Fruit fly (Drosophila melanogaster) whole organism, embryonic: ENCODE measurements around the gene RhoGAP93B.
A peak's percentile ranks its signal among the peaks of the same experiment; 100 is the strongest.

ENCODE experiments used
- CG10147 ChIP-seq: fragments of 200-800 bp; sonication (Bioruptor generic); optimal IDR thresholded peaks from 2 replicates; lab custom pipeline; 2019; ENCODE audit warnings: missing biosample characterization, mild to moderate bottlenecking, missing genetic modification characterization, moderate library complexity
- CG10959 ChIP-seq: fragments of 200-800 bp; sonication (Bioruptor generic); IDR thresholded peaks from 2 replicates; pipeline ENCODE4 v1.3.6; 2022; ENCODE audit warnings: missing biosample characterization, missing genetic modification characterization
- CG11093 ChIP-seq: fragments of 200-800 bp; sonication (Bioruptor generic); IDR thresholded peaks from 3 replicates; pipeline ENCODE4 v1.3.6; 2022; ENCODE audit warnings: missing biosample characterization, missing genetic modification characterization
- CG11398 ChIP-seq: fragments of 200-800 bp; sonication (Bioruptor generic); optimal IDR thresholded peaks from 2 replicates; lab custom pipeline; 2016; ENCODE audit warnings: missing biosample characterization, missing genetic modification characterization
- CG11456 ChIP-seq: fragments of 200-800 bp; sonication (Bioruptor generic); IDR thresholded peaks from 3 replicates; pipeline ENCODE4 v1.3.6; 2022; ENCODE audit warnings: missing biosample characterization, missing genetic modification characterization
- CG14441 ChIP-seq: fragments of 200-800 bp; sonication (Bioruptor generic); IDR thresholded peaks from 2 replicates; pipeline ENCODE4 v1.3.6; 2022; ENCODE audit warnings: missing biosample characterization, missing genetic modification characterization
- CG17328 ChIP-seq: fragments of 200-800 bp; sonication (Bioruptor generic); IDR thresholded peaks from 2 replicates; pipeline ENCODE4 v1.3.6; 2022; ENCODE audit warnings: missing biosample characterization, missing genetic modification characterization
- CG17568 ChIP-seq: fragments of 200-800 bp; sonication (Bioruptor generic); optimal IDR thresholded peaks from 2 replicates; lab custom pipeline; 2018; ENCODE audit warnings: missing biosample characterization, mild to moderate bottlenecking, missing genetic modification characterization, moderate library complexity
- CG2129 ChIP-seq: fragments of 200-800 bp; sonication (Bioruptor generic); IDR thresholded peaks from 2 replicates; pipeline ENCODE4 v1.3.6; 2022; ENCODE audit warnings: missing biosample characterization, missing genetic modification characterization; ENCODE audit not compliant: partially characterized antibody
- CG2199 ChIP-seq: fragments of 200-800 bp; sonication (Bioruptor generic); IDR thresholded peaks from 3 replicates; pipeline ENCODE4 v1.3.6; 2022; ENCODE audit warnings: missing biosample characterization, missing genetic modification characterization
- CG31441 ChIP-seq: fragments of 200-800 bp; sonication (Bioruptor generic); IDR thresholded peaks from 2 replicates; pipeline ENCODE4 v1.3.6; 2022; ENCODE audit warnings: missing biosample characterization, missing genetic modification characterization
- CG32767 ChIP-seq: fragments of 200-800 bp; sonication (Bioruptor generic); IDR thresholded peaks from 2 replicates; pipeline ENCODE4 v1.3.6; 2022; ENCODE audit warnings: missing biosample characterization, missing genetic modification characterization
- CG4854 ChIP-seq: fragments of 200-800 bp; sonication (Bioruptor generic); optimal IDR thresholded peaks from 2 replicates; lab custom pipeline; 2016; ENCODE audit warnings: missing biosample characterization, missing genetic modification characterization, inconsistent platforms
- CG5953 ChIP-seq: fragments of 200-800 bp; sonication (Bioruptor generic); IDR thresholded peaks from 2 replicates; pipeline ENCODE4 v1.3.6; 2022; ENCODE audit warnings: missing biosample characterization, missing genetic modification characterization
- CG6689 ChIP-seq: fragments of 200-800 bp; sonication (Bioruptor generic); IDR thresholded peaks from 2 replicates; pipeline ENCODE4 v1.3.6; 2022; ENCODE audit warnings: missing biosample characterization, missing genetic modification characterization
- CG8281 ChIP-seq: fragments of 200-800 bp; sonication (Bioruptor generic); optimal IDR thresholded peaks from 2 replicates; lab custom pipeline; 2018; ENCODE audit warnings: missing biosample characterization, mild to moderate bottlenecking, missing genetic modification characterization, moderate library complexity
- CG8359 ChIP-seq: fragments of 200-800 bp; sonication (Bioruptor generic); optimal IDR thresholded peaks from 2 replicates; lab custom pipeline; 2017; ENCODE audit warnings: missing biosample characterization, mild to moderate bottlenecking, missing genetic modification characterization, borderline replicate concordance
- CG9215 ChIP-seq: fragments of 200-800 bp; sonication (Bioruptor generic); IDR thresholded peaks from 2 replicates; pipeline ENCODE4 v1.3.6; 2022; ENCODE audit warnings: missing biosample characterization, missing genetic modification characterization
- CG9797 ChIP-seq: fragments of 200-800 bp; sonication (Bioruptor generic); optimal IDR thresholded peaks from 3 replicates; lab custom pipeline; 2018; ENCODE audit warnings: missing biosample characterization, mild to moderate bottlenecking, missing genetic modification characterization
- Dad ChIP-seq: fragments of 200-800 bp; sonication (Bioruptor generic); optimal IDR thresholded peaks from 3 replicates; lab custom pipeline; 2016; ENCODE audit warnings: missing biosample characterization, missing genetic modification characterization
- Kr ChIP-seq: fragments of 200-800 bp; sonication (Bioruptor generic); optimal IDR thresholded peaks from 2 replicates; lab custom pipeline; 2017; ENCODE audit warnings: missing biosample characterization, mild to moderate bottlenecking, missing genetic modification characterization
- Lim3 ChIP-seq: fragments of 200-800 bp; sonication (Bioruptor generic); IDR thresholded peaks from 2 replicates; pipeline ENCODE4 v1.3.6; 2022; ENCODE audit warnings: missing biosample characterization, missing genetic modification characterization
- MBD-R2 ChIP-seq: fragments of 200-800 bp; sonication (Bioruptor generic); IDR thresholded peaks from 2 replicates; pipeline ENCODE4 v1.3.6; 2022; ENCODE audit warnings: missing biosample characterization, missing genetic modification characterization
- MESR4 ChIP-seq: fragments of 200-800 bp; sonication (Bioruptor generic); optimal IDR thresholded peaks from 2 replicates; lab custom pipeline; 2018; ENCODE audit warnings: missing biosample characterization, mild to moderate bottlenecking, missing genetic modification characterization, moderate library complexity
- Med ChIP-seq: fragments of 200-800 bp; sonication (Bioruptor generic); peaks from one replicate; lab custom pipeline; 2016; ENCODE audit warnings: missing biosample characterization, missing genetic modification characterization, mild to moderate bottlenecking, inconsistent platforms, moderate library complexity
- NC2α ChIP-seq: fragments of 200-800 bp; sonication (Bioruptor generic); optimal IDR thresholded peaks from 2 replicates; lab custom pipeline; 2016; ENCODE audit warnings: missing biosample characterization, missing genetic modification characterization
- Scr ChIP-seq: fragments of 200-800 bp; sonication (Bioruptor generic); IDR thresholded peaks from 2 replicates; pipeline ENCODE4 v1.3.6; 2022; ENCODE audit warnings: missing biosample characterization, missing genetic modification characterization; ENCODE audit not compliant: partially characterized antibody
- Taf1 ChIP-seq: fragments of 200-800 bp; sonication (Bioruptor generic); IDR thresholded peaks from 2 replicates; pipeline ENCODE4 v1.3.6; 2022; ENCODE audit warnings: missing biosample characterization, missing genetic modification characterization
- Vsx1 ChIP-seq: fragments of 200-800 bp; sonication (Bioruptor generic); optimal IDR thresholded peaks from 2 replicates; lab custom pipeline; 2017; ENCODE audit warnings: missing biosample characterization, mild to moderate bottlenecking, missing genetic modification characterization, missing genetic modification reagents
- abd-A ChIP-seq: fragments of 200-800 bp; sonication (Bioruptor generic); optimal IDR thresholded peaks from 3 replicates; lab custom pipeline; 2019; ENCODE audit warnings: missing biosample characterization, mild to moderate bottlenecking, missing genetic modification characterization, moderate library complexity
- al ChIP-seq: fragments of 200-800 bp; sonication (Bioruptor generic); IDR thresholded peaks from 2 replicates; pipeline ENCODE4 v1.3.6; 2022; ENCODE audit warnings: missing biosample characterization, missing genetic modification characterization
- ara ChIP-seq: fragments of 200-800 bp; sonication (Bioruptor generic); IDR thresholded peaks from 2 replicates; pipeline ENCODE4 v1.3.6; 2022; ENCODE audit warnings: missing biosample characterization, missing genetic modification characterization
- ash1 ChIP-seq: fragments of 200-800 bp; sonication (Bioruptor generic); optimal IDR thresholded peaks from 2 replicates; lab custom pipeline; 2018; ENCODE audit warnings: missing biosample characterization, mild to moderate bottlenecking, missing genetic modification characterization
- ato ChIP-seq: fragments of 200-800 bp; sonication (Bioruptor generic); IDR thresholded peaks from 2 replicates; pipeline ENCODE4 v1.3.6; 2022; ENCODE audit warnings: missing biosample characterization, missing genetic modification characterization; ENCODE audit not compliant: partially characterized antibody
- az2 ChIP-seq: fragments of 200-800 bp; sonication (Bioruptor generic); optimal IDR thresholded peaks from 3 replicates; lab custom pipeline; 2016; ENCODE audit warnings: missing biosample characterization, missing genetic modification characterization
- br ChIP-seq: fragments of >200 bp; optimal IDR thresholded peaks from 2 replicates; lab custom pipeline; 2017
- btn ChIP-seq: fragments of 200-800 bp; sonication (Bioruptor generic); optimal IDR thresholded peaks from 2 replicates; lab custom pipeline; 2016; ENCODE audit warnings: missing biosample characterization, missing genetic modification characterization
- chif ChIP-seq, 2 experiments: fragments of 200-800 bp; sonication (Bioruptor generic); optimal IDR thresholded peaks; 3 replicates each; lab custom pipeline; 2016; ENCODE audit warnings: missing biosample characterization in 2 of 2, missing genetic modification characterization in 2 of 2
- gfzf ChIP-seq: fragments of 200-800 bp; sonication (Bioruptor generic); optimal IDR thresholded peaks from 2 replicates; lab custom pipeline; 2016; ENCODE audit warnings: missing biosample characterization, mild to moderate bottlenecking, missing genetic modification characterization, moderate library complexity
- h ChIP-seq: fragments of >200 bp; optimal IDR thresholded peaks from 2 replicates; lab custom pipeline; 2017
- her ChIP-seq: fragments of 200-800 bp; sonication (Bioruptor generic); optimal IDR thresholded peaks from 2 replicates; lab custom pipeline; 2016; ENCODE audit warnings: missing biosample characterization, missing genetic modification characterization
- lilli ChIP-seq: fragments of 200-800 bp; sonication (Bioruptor generic); optimal IDR thresholded peaks from 3 replicates; lab custom pipeline; 2016; ENCODE audit warnings: missing biosample characterization, missing genetic modification characterization
- nmo ChIP-seq: fragments of 200-800 bp; sonication (Bioruptor generic); optimal IDR thresholded peaks from 2 replicates; lab custom pipeline; 2018; ENCODE audit warnings: missing biosample characterization, mild to moderate bottlenecking, missing genetic modification characterization, moderate library complexity
- pzg ChIP-seq: fragments of 200-800 bp; sonication (Bioruptor generic); optimal IDR thresholded peaks from 3 replicates; lab custom pipeline; 2018; ENCODE audit warnings: missing biosample characterization, mild to moderate bottlenecking, missing genetic modification characterization, moderate library complexity
- ranshi ChIP-seq: fragments of 200-800 bp; sonication (Bioruptor generic); IDR thresholded peaks from 2 replicates; pipeline ENCODE4 v1.3.6; 2022; ENCODE audit warnings: missing biosample characterization, missing genetic modification characterization
- rib ChIP-seq: fragments of 200-800 bp; sonication (Bioruptor generic); IDR thresholded peaks from 2 replicates; pipeline ENCODE4 v1.3.6; 2022; ENCODE audit warnings: missing biosample characterization, missing genetic modification characterization
- run ChIP-seq: fragments of 200-800 bp; sonication (Bioruptor generic); optimal IDR thresholded peaks from 3 replicates; lab custom pipeline; 2018; ENCODE audit warnings: missing biosample characterization, mild to moderate bottlenecking, missing genetic modification characterization
- salm ChIP-seq: fragments of 200-800 bp; sonication (Bioruptor generic); optimal IDR thresholded peaks from 2 replicates; lab custom pipeline; 2018; ENCODE audit warnings: missing biosample characterization, mild to moderate bottlenecking, missing genetic modification characterization
- slbo ChIP-seq: fragments of 200-800 bp; sonication (Bioruptor generic); IDR thresholded peaks from 2 replicates; pipeline ENCODE4 v1.3.6; 2022; ENCODE audit warnings: missing biosample characterization, missing genetic modification characterization
- tll ChIP-seq, 2 experiments: fragments of 200-800 bp in 1 of 2; fragments of >200 bp in 1 of 2; sonication (Bioruptor generic) in 1 of 2; optimal IDR thresholded peaks; 2 replicates each; lab custom pipeline; 2017 to 2019; ENCODE audit warnings: missing biosample characterization in 2 of 2, missing genetic modification characterization in 2 of 2, mild to moderate bottlenecking in 1 of 2, moderate library complexity in 1 of 2

RhoGAP93B gene

dm6 chr3R:21112742-21113465 lies 15.3 kb upstream of the RhoGAP93B start (continued):
- peak; percentile 82 for TF ChIP-seq az2 (GFP tag; lab: Kevin White, UChicago)
- peak; percentile 51 for TF ChIP-seq CG10147 (GFP tag; lab: Kevin White, UChicago)
- TF ChIP-seq MESR4 (GFP tag; lab: Kevin White, UChicago) = peak; percentile 25
- TF ChIP-seq CG8359 (GFP tag; lab: Kevin White, UChicago) = peak; percentile 57
- TF ChIP-seq lilli (GFP tag; lab: Kevin White, UChicago) = peak; percentile 91
- TF ChIP-seq btn = peak; percentile 87
- TF ChIP-seq run (tag; lab: Kevin White, UChicago) = peak; percentile 81
- peak; percentile 89 for TF ChIP-seq CG17328 (GFP tag; lab: Robert Waterston, UW)
- TF ChIP-seq CG17568 = peak; percentile 90
- TF ChIP-seq Lim3 (GFP tag; lab: Robert Waterston, UW) = 0 out of 2 replicates have a peak, but pooled peaks have one; percentile 19
- peak; percentile 87 for TF ChIP-seq CG6689
- peak; percentile 89 for TF ChIP-seq CG11456 (GFP tag; lab: Robert Waterston, UW)
- TF ChIP-seq ranshi = peak; percentile 89
- no peak for TF ChIP-seq CG2129 (GFP tag; lab: Robert Waterston, UW)
- peak; percentile 87 for TF ChIP-seq nmo (GFP tag; lab: Kevin White, UChicago)
- peak; percentile 83 for TF ChIP-seq Vsx1 (GFP tag; lab: Kevin White, UChicago)
- peak; percentile 73 for TF ChIP-seq al (GFP tag; lab: Robert Waterston, UW)
- peak; percentile 71; the same call in 1 of the 2 replicates for TF ChIP-seq CG32767 (GFP tag; lab: Robert Waterston, UW)
- peak; percentile 87 for TF ChIP-seq CG31441 (GFP tag; lab: Robert Waterston, UW)
- TF ChIP-seq MBD-R2 (GFP tag; lab: Robert Waterston, UW) = peak; percentile 60; the same call in 1 of the 2 replicates
- peak; percentile 85 for TF ChIP-seq ara (GFP tag; lab: Robert Waterston, UW)
- peak; percentile 99 for TF ChIP-seq Med
- peak; percentile 76 for TF ChIP-seq CG10959 (GFP tag; lab: Robert Waterston, UW)
- TF ChIP-seq CG11398 = peak; percentile 86
- TF ChIP-seq gfzf = no peak
- TF ChIP-seq her = peak; percentile 90
- TF ChIP-seq CG5953 (GFP tag; lab: Robert Waterston, UW) = peak; percentile 87
- peak; percentile 41 for TF ChIP-seq ash1
- peak; percentile 69 for TF ChIP-seq CG8281
- TF ChIP-seq Scr = no peak
- peak; percentile 78 for TF ChIP-seq CG4854 (GFP tag; lab: Kevin White, UChicago)
- no peak for TF ChIP-seq ato (GFP tag; lab: Robert Waterston, UW)
- TF ChIP-seq CG2199 (GFP tag; lab: Robert Waterston, UW) = peak; percentile 70; the same call in 1 of the 3 replicates
- peak; percentile 78 for TF ChIP-seq salm (tag; lab: Kevin White, UChicago)
- no peak for TF ChIP-seq CG9797 (GFP tag; lab: Kevin White, UChicago)
- TF ChIP-seq CG9215 = peak; percentile 61
- TF ChIP-seq br (lab: Kevin White, UChicago) = no peak
- TF ChIP-seq pzg (GFP tag; lab: Kevin White, UChicago) = no peak
- TF ChIP-seq abd-A (tag; lab: Kevin White, UChicago) = no peak
- peak; percentile 72 for TF ChIP-seq Dad
- TF ChIP-seq Kr = peak; percentile 25
- peak; percentile 73 for TF ChIP-seq NC2α (GFP tag; lab: Kevin White, UChicago)
- peak; percentile 85 for TF ChIP-seq CG14441 (GFP tag; lab: Robert Waterston, UW)
- no peak for TF ChIP-seq h (lab: Kevin White, UChicago)
- peak; percentile 92 for TF ChIP-seq slbo (GFP tag; lab: Robert Waterston, UW)
- TF ChIP-seq Taf1 = peak; percentile 52
- peak; percentile 68; the same call in 2 of the 3 replicates for TF ChIP-seq CG11093
- no peak for TF ChIP-seq tll (GFP tag; optimal IDR thresholded peaks at IDR 0.05; lab: Kevin White, UChicago)
- TF ChIP-seq rib = peak; percentile 49; the same call in 1 of the 2 replicates
- peak; percentile 88 to 90 for TF ChIP-seq chif (GFP tag; optimal IDR thresholded peaks at IDR 0.05; lab: Kevin White, UChicago)
